Fruit fly (Drosophila melanogaster) whole organism, larva: ENCODE measurements around the gene Ets98B.

Experiments used
- noc ChIP-seq: fragments of 200-800 bp; sonication (Bioruptor generic); optimal IDR thresholded peaks from 3 replicates; lab custom pipeline; 2019; ENCODE audit warnings: missing biosample characterization, mild to moderate bottlenecking, missing genetic modification characterization, moderate library complexity

Ets98B gene

dm6 chr3R:27736367-27737005 lies at the start of gene Ets98B:
Gene Ets98B (plus strand): TSS chr3R:27736538.
- no peak for TF ChIP-seq noc (tag; lab: Kevin White, UChicago)

- TF ChIP-seq noc (tag; lab: Kevin White, UChicago): no peak
Observed at dm6 chr3R:27688034-27688433, 48.3 kb upstream of the Ets98B start, which contains the start of gene CG31055. Gene CG31055 (minus strand): TSS chr3R:27688134.

- TF ChIP-seq noc (tag; lab: Kevin White, UChicago): no peak
Observed at dm6 chr3R:27692645-27693307, 43.6 kb upstream of the Ets98B start.

dm6 chr3R:27694018-27694417 lies 42.3 kb upstream of the Ets98B start, which contains the start of gene CG43319:
Gene CG43319 (plus strand): TSS chr3R:27694318.
- no peak for TF ChIP-seq noc (tag; lab: Kevin White, UChicago)

- no peak for TF ChIP-seq noc (tag; lab: Kevin White, UChicago)
Observed at dm6 chr3R:27694583-27694982, 41.8 kb upstream of the Ets98B start, which contains the start of gene Acp98AB. Gene Acp98AB (plus strand): TSS chr3R:27694883.

dm6 chr3R:27695019-27695418 lies 41.3 kb upstream of the Ets98B start, which contains the start of gene HSPBAP1:
Gene HSPBAP1 (plus strand): TSS chr3R:27695235.
- no peak for TF ChIP-seq noc (tag; lab: Kevin White, UChicago)

- no peak for TF ChIP-seq noc (tag; lab: Kevin White, UChicago)
Observed at dm6 chr3R:27699540-27700228, 36.7 kb upstream of the Ets98B start, which contains the start of gene ALiX. Gene ALiX (minus strand): TSS chr3R:27700110.

dm6 chr3R:27700229-27700573 lies 36.1 kb upstream of the Ets98B start, which contains the start of gene btz:
Gene btz (plus strand): TSS chr3R:27700361.
- no peak for TF ChIP-seq noc (tag; lab: Kevin White, UChicago)

- no peak for TF ChIP-seq noc (tag; lab: Kevin White, UChicago)
Observed at dm6 chr3R:27706039-27706580, 30.2 kb upstream of the Ets98B start.

dm6 chr3R:27706581-27707181 lies 29.7 kb upstream of the Ets98B start, which contains the start of the genes CROT and CG12877:
Gene CROT (minus strand): TSS chr3R:27706751.
Gene CG12877 (plus strand): TSS chr3R:27707100.
- TF ChIP-seq noc (tag; lab: Kevin White, UChicago): peak; percentile 73

dm6 chr3R:27737038-27737437 lies 700 bp downstream of the Ets98B start:
- TF ChIP-seq noc (tag; lab: Kevin White, UChicago): no peak

- no peak for TF ChIP-seq noc (tag; lab: Kevin White, UChicago)
Observed at dm6 chr3R:27738287-27738686, 1.9 kb downstream of the Ets98B start.

dm6 chr3R:27739999-27740398 lies 3.7 kb downstream of the Ets98B start:
- no peak for TF ChIP-seq noc (tag; lab: Kevin White, UChicago)

dm6 chr3R:27740692-27741091 lies 4.4 kb downstream of the Ets98B start:
- TF ChIP-seq noc (tag; lab: Kevin White, UChicago): no peak
